Worm (Caenorhabditis elegans): Measurements from ENCODE around the gene clk-1.

Gene clk-1

DNA sequence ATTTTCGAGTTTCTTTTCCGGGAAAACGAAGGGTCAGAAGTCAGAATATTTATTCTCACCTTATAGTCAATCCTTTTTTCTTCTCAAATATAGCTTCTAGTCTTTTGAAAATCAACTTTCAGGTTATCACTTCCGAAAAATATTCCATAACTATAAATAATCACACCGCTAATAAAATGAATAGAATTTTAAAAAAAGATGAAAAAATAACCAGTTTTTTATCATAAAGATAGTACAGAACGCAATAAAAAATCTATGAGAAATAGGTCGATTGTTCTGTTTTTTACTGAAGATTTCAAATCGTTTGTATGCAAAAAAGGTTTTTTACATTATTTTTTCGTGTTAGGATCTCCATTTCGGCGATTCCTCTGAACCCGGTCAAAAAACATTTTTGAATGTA, 12.5 kb downstream of the clk-1 start:
- TF ChIP-seq nhr-25 (tag; optimal IDR thresholded peaks at IDR 0.05) (no peak), fkh-2 (tag; optimal IDR thresholded peaks at IDR 0.05) (no peak), jun-1 (tag; optimal IDR thresholded peaks at IDR 0.05) (no peak), nhr-12 (tag; optimal IDR thresholded peaks at IDR 0.05) (no peak), nhr-237 (tag; optimal IDR thresholded peaks at IDR 0.05) (no peak), ZK546.5 (tag; optimal IDR thresholded peaks at IDR 0.05) (no peak), ztf-4 (tag; optimal IDR thresholded peaks at IDR 0.05) (no peak), hmg-11 (tag; optimal IDR thresholded peaks at IDR 0.05) (no peak), nfya-1 (tag; optimal IDR thresholded peaks at IDR 0.05; ENCODE audit: insufficient read depth) (no peak), snpc-4 (tag; optimal IDR thresholded peaks at IDR 0.05) (no peak), nhr-23 (tag; optimal IDR thresholded peaks at IDR 0.05) (no peak), R02D3.7 (tag; optimal IDR thresholded peaks at IDR 0.05) (no peak), nhr-77 (tag; optimal IDR thresholded peaks at IDR 0.05) (no peak)

DNA sequence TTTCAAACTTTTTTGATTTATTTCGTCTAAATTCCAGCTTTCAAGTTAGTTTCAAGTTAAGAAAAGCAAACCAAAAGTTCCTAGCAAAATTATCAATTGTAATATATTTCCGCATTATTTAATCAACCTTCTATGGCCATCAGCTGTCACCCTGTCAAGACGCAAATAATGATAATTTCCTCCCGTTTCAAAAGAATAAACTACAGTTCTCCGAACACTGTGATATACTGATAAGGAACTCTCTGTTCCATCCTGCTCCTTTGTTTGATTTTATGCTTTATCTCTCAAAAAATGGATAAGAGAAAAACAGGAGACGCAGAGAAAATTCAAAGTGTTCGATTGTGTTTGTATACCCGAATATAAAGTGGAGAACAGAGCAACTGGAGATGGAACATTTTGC, 13.6 kb downstream of the clk-1 start:
- TF ChIP-seq ceh-16 (tag; optimal IDR thresholded peaks at IDR 0.05) (no peak), pqm-1 (tag; optimal IDR thresholded peaks at IDR 0.05) (peak; percentile 77), elt-2 (tag; optimal IDR thresholded peaks at IDR 0.05) (peak; percentile 89)

- TF ChIP-seq snpc-4 (tag; optimal IDR thresholded peaks at IDR 0.05) (no peak), ZK546.5 (tag; optimal IDR thresholded peaks at IDR 0.05) (no peak), unc-62 (GFP tag; optimal IDR thresholded peaks at IDR 0.05) (no peak), elt-3 (tag; optimal IDR thresholded peaks at IDR 0.05) (no peak), tbx-2 (tag; optimal IDR thresholded peaks at IDR 0.05) (no peak), pha-4 (tag; optimal IDR thresholded peaks at IDR 0.05) (no peak), jun-1 (tag; optimal IDR thresholded peaks at IDR 0.05) (no peak)
Measured at ce11 chrIII:5294281-5294680, 16.6 kb downstream of the clk-1 start.

DNA sequence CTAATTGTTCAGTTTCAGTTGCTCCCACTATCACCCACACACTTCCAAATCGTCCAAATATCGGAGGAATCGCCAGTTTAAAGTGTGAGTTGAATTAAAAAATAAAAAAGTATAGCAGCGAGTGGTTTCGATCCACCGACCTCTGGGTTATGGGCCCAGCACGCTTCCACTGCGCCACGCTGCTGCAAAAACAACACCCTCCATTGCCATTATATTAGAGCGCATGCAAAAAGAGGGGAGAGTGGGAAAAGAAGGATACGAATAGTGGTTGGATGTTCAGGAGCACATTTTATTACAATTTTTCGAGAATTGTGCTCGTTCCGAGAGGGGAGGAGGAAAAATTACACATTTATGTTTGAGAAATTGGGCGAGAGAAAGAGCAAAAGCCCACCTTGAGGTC, 17.2 kb downstream of the clk-1 start:
- peak; percentile 40 for TF ChIP-seq tbx-2 (tag; optimal IDR thresholded peaks at IDR 0.05)
- TF ChIP-seq pha-4 (tag; optimal IDR thresholded peaks at IDR 0.05): peak; percentile 47
- no peak for TF ChIP-seq ZK546.5 (tag; optimal IDR thresholded peaks at IDR 0.05)
- no peak for TF ChIP-seq nhr-67 (tag; optimal IDR thresholded peaks at IDR 0.05)
- no peak for TF ChIP-seq nhr-23 (tag; optimal IDR thresholded peaks at IDR 0.05)
- TF ChIP-seq aly-2 (tag; optimal IDR thresholded peaks at IDR 0.05): no peak
- TF ChIP-seq nhr-11 (tag; optimal IDR thresholded peaks at IDR 0.05): no peak
- TF ChIP-seq nhr-76 (tag; optimal IDR thresholded peaks at IDR 0.05): no peak
- no peak for TF ChIP-seq jun-1 (tag; optimal IDR thresholded peaks at IDR 0.05)
- TF ChIP-seq nhr-12 (tag; optimal IDR thresholded peaks at IDR 0.05): no peak
- peak; percentile 33 for TF ChIP-seq hmg-11 (tag; optimal IDR thresholded peaks at IDR 0.05)
- TF ChIP-seq elt-3 (tag; optimal IDR thresholded peaks at IDR 0.05): no peak
- TF ChIP-seq lsy-12 (tag; optimal IDR thresholded peaks at IDR 0.05): peak; percentile 61
- peak; percentile 46 for TF ChIP-seq lin-39 (tag; optimal IDR thresholded peaks at IDR 0.05)
- peak; percentile 26 for TF ChIP-seq lin-15B (tag; optimal IDR thresholded peaks at IDR 0.05)
- TF ChIP-seq egl-5 (tag; optimal IDR thresholded peaks at IDR 0.05): peak; percentile 6
- no peak for TF ChIP-seq ceh-82 (tag; optimal IDR thresholded peaks at IDR 0.05)
- TF ChIP-seq nhr-28 (tag; optimal IDR thresholded peaks at IDR 0.05): no peak
- TF ChIP-seq fkh-10 (GFP tag; optimal IDR thresholded peaks at IDR 0.05): no peak
- TF ChIP-seq snpc-4 (tag; optimal IDR thresholded peaks at IDR 0.05): no peak
- TF ChIP-seq ceh-9 (tag; optimal IDR thresholded peaks at IDR 0.05): no peak
- TF ChIP-seq skn-1 (tag; optimal IDR thresholded peaks at IDR 0.05): no peak
- TF ChIP-seq nhr-43 (tag; optimal IDR thresholded peaks at IDR 0.05; ENCODE audit: poor library complexity, severe bottlenecking): peak; percentile 14
- peak; percentile 9 for TF ChIP-seq pqm-1 (tag; optimal IDR thresholded peaks at IDR 0.05)
- no peak for TF ChIP-seq unc-39 (tag; optimal IDR thresholded peaks at IDR 0.05)
- peak; percentile 53 for TF ChIP-seq nfya-1 (tag; optimal IDR thresholded peaks at IDR 0.05; ENCODE audit: insufficient read depth)
- TF ChIP-seq elt-1 (tag; optimal IDR thresholded peaks at IDR 0.05): no peak
- peak; percentile 36 for TF ChIP-seq elt-2 (tag; optimal IDR thresholded peaks at IDR 0.05)
- TF ChIP-seq ceh-28 (tag; optimal IDR thresholded peaks at IDR 0.05): no peak
- no peak for TF ChIP-seq zag-1 (tag; optimal IDR thresholded peaks at IDR 0.05)
- no peak for TF ChIP-seq ztf-11 (tag; optimal IDR thresholded peaks at IDR 0.05)
- TF ChIP-seq fos-1 (tag; optimal IDR thresholded peaks at IDR 0.05): no peak
- no peak for TF ChIP-seq ztf-4 (tag; optimal IDR thresholded peaks at IDR 0.05)
- peak; percentile 25 for TF ChIP-seq ama-1 (optimal IDR thresholded peaks at IDR 0.05)

Data from whole organism, L3 larva.